Fruit fly (Drosophila melanogaster): ENCODE data around the gene CG17959.

The CG17959 gene

dm6 chrX:2980290-2980689 is 33.4 kb downstream of the CG17959 start:
- TF ChIP-seq insv (optimal IDR thresholded peaks at IDR 0.05) (no peak), psq (optimal IDR thresholded peaks at IDR 0.05) (no peak), h (optimal IDR thresholded peaks at IDR 0.05) (no peak), ttk (optimal IDR thresholded peaks at IDR 0.05) (no peak), Myc (optimal IDR thresholded peaks at IDR 0.05) (no peak), Sin3A (optimal IDR thresholded peaks at IDR 0.05) (no peak)

dm6 chrX:2982441-2982995 is 35.6 kb downstream of the CG17959 start:
- TF ChIP-seq ttk (optimal IDR thresholded peaks at IDR 0.05): no peak
- TF ChIP-seq insv (optimal IDR thresholded peaks at IDR 0.05): no peak
- no peak for TF ChIP-seq psq (optimal IDR thresholded peaks at IDR 0.05)
- no peak for TF ChIP-seq Myc (optimal IDR thresholded peaks at IDR 0.05)
- no peak for TF ChIP-seq h (optimal IDR thresholded peaks at IDR 0.05)
- TF ChIP-seq Sin3A (optimal IDR thresholded peaks at IDR 0.05): no peak

dm6 chrX:2984902-2985772 is 38.2 kb downstream of the CG17959 start:
- no peak for TF ChIP-seq psq (optimal IDR thresholded peaks at IDR 0.05)
- TF ChIP-seq h (optimal IDR thresholded peaks at IDR 0.05): no peak
- TF ChIP-seq ttk (optimal IDR thresholded peaks at IDR 0.05): no peak
- no peak for TF ChIP-seq insv (optimal IDR thresholded peaks at IDR 0.05)
- no peak for TF ChIP-seq Myc (optimal IDR thresholded peaks at IDR 0.05)
- TF ChIP-seq Sin3A (optimal IDR thresholded peaks at IDR 0.05): no peak

- TF ChIP-seq insv (optimal IDR thresholded peaks at IDR 0.05) (no peak), Sin3A (optimal IDR thresholded peaks at IDR 0.05) (no peak), h (optimal IDR thresholded peaks at IDR 0.05) (no peak), ttk (optimal IDR thresholded peaks at IDR 0.05) (no peak), Myc (optimal IDR thresholded peaks at IDR 0.05) (no peak), psq (optimal IDR thresholded peaks at IDR 0.05) (no peak)
These were observed 40.4 kb downstream of the CG17959 start for dm6 chrX:2987320-2987719.

- TF ChIP-seq h (optimal IDR thresholded peaks at IDR 0.05) (no peak), psq (optimal IDR thresholded peaks at IDR 0.05) (no peak), Myc (optimal IDR thresholded peaks at IDR 0.05) (no peak), ttk (optimal IDR thresholded peaks at IDR 0.05) (no peak), insv (optimal IDR thresholded peaks at IDR 0.05) (no peak), Sin3A (optimal IDR thresholded peaks at IDR 0.05) (no peak)
These were observed 42.4 kb downstream of the CG17959 start for dm6 chrX:2989332-2989731.

- TF ChIP-seq psq (optimal IDR thresholded peaks at IDR 0.05) (no peak), h (optimal IDR thresholded peaks at IDR 0.05) (no peak), insv (optimal IDR thresholded peaks at IDR 0.05) (no peak)
These were observed 44.1 kb downstream of the CG17959 start for dm6 chrX:2990952-2991351.

- TF ChIP-seq psq (optimal IDR thresholded peaks at IDR 0.05): no peak
- TF ChIP-seq ttk (optimal IDR thresholded peaks at IDR 0.05): no peak
- no peak for TF ChIP-seq h (optimal IDR thresholded peaks at IDR 0.05)
- no peak for TF ChIP-seq Myc (optimal IDR thresholded peaks at IDR 0.05)
- TF ChIP-seq Sin3A (optimal IDR thresholded peaks at IDR 0.05): no peak
- TF ChIP-seq insv (optimal IDR thresholded peaks at IDR 0.05): no peak
These were observed 46.3 kb downstream of the CG17959 start for dm6 chrX:2993098-2993773.
